Worm (Caenorhabditis elegans) whole organism, young adult: Measurements from ENCODE around the gene srw-1.

Experiments
- F10E7.11 ChIP-seq: sonication (generic microtip); optimal IDR thresholded peaks from 2 replicates; lab custom pipeline; 2017; ENCODE audit warnings: mild to moderate bottlenecking, missing genetic modification characterization, moderate library complexity, missing compliant biosample characterization
- F23B12.7 ChIP-seq: sonication (generic microtip); optimal IDR thresholded peaks from 2 replicates; lab custom pipeline; 2017; ENCODE audit warnings: missing genetic modification characterization, mild to moderate bottlenecking, missing compliant biosample characterization, antibody characterized with exemption, moderate library complexity; ENCODE audit not compliant: insufficient read depth
- F33H1.4 ChIP-seq: fragments of 200-800 bp; sonication (Bioruptor generic); IDR thresholded peaks from 2 replicates; pipeline ENCODE4 v1.3.6; 2022; ENCODE audit warnings: missing genetic modification reagents, missing genetic modification characterization, missing compliant biosample characterization
- F39B2.1 ChIP-seq: fragments of 200-800 bp; sonication (Bioruptor generic); IDR thresholded peaks from 2 replicates; pipeline ENCODE4 v1.3.6; 2022; ENCODE audit warnings: missing genetic modification reagents, missing genetic modification characterization, missing compliant biosample characterization
- F57C9.4 ChIP-seq: sonication (generic microtip); optimal IDR thresholded peaks from 2 replicates; lab custom pipeline; 2017; ENCODE audit warnings: mild to moderate bottlenecking, missing genetic modification characterization, missing compliant biosample characterization
- Y53G8AR.9 ChIP-seq: fragments of 200-800 bp; sonication (Bioruptor generic); conservative IDR thresholded peaks from 2 replicates; pipeline ENCODE4 v1.3.6; 2022; ENCODE audit warnings: missing genetic modification reagents, missing genetic modification characterization, missing compliant biosample characterization
- Y67H2A.10 ChIP-seq: fragments of 200-800 bp; sonication (Bioruptor generic); conservative IDR thresholded peaks from 2 replicates; pipeline ENCODE4 v1.3.6; 2022; ENCODE audit warnings: missing genetic modification reagents, missing genetic modification characterization, missing compliant biosample characterization
- atf-7 ChIP-seq: sonication (generic microtip); optimal IDR thresholded peaks from 2 replicates; lab custom pipeline; 2017; ENCODE audit warnings: mild to moderate bottlenecking, missing genetic modification characterization, missing compliant biosample characterization
- attf-3 ChIP-seq: fragments of 200-800 bp; sonication (Bioruptor generic); conservative IDR thresholded peaks from 2 replicates; pipeline ENCODE4 v1.3.6; 2022; ENCODE audit warnings: missing genetic modification reagents, missing genetic modification characterization, missing compliant biosample characterization
- attf-5 ChIP-seq: fragments of 200-800 bp; sonication (Bioruptor generic); optimal IDR thresholded peaks from 2 replicates; lab custom pipeline; 2018; ENCODE audit warnings: mild to moderate bottlenecking, missing genetic modification characterization, missing compliant biosample characterization
- cebp-1 ChIP-seq, 2 experiments: fragments of 200-800 bp in 1 of 2; sonication (Bioruptor generic) in 1 of 2; sonication (generic microtip) in 1 of 2; IDR thresholded peaks in 1 of 2; optimal IDR thresholded peaks in 1 of 2; 2 replicates each; pipeline versions ENCODE4 v1.3.6 to Lab custom; 2017 to 2022; ENCODE audit warnings: missing compliant biosample characterization in 2 of 2, missing genetic modification characterization in 2 of 2, mild to moderate bottlenecking in 1 of 2, missing genetic modification reagents in 1 of 2, moderate library complexity in 1 of 2
- cebp-2 ChIP-seq: fragments of 200-800 bp; sonication (Bioruptor generic); IDR thresholded peaks from 2 replicates; pipeline ENCODE4 v1.3.6; 2022; ENCODE audit warnings: missing genetic modification characterization, missing compliant biosample characterization
- ceh-27 ChIP-seq: fragments of 200-800 bp; sonication (Bioruptor generic); optimal IDR thresholded peaks from 2 replicates; lab custom pipeline; 2018; ENCODE audit warnings: mild to moderate bottlenecking, missing genetic modification characterization, moderate library complexity, missing compliant biosample characterization
- chd-7 ChIP-seq: sonication (generic microtip); optimal IDR thresholded peaks from 2 replicates; lab custom pipeline; 2016; ENCODE audit warnings: mild to moderate bottlenecking, missing genetic modification characterization, moderate library complexity, missing compliant biosample characterization
- egl-18 ChIP-seq: fragments of 200-800 bp; sonication (Bioruptor generic); IDR thresholded peaks from 2 replicates; pipeline ENCODE4 v1.3.6; 2022; ENCODE audit warnings: missing genetic modification reagents, missing genetic modification characterization, missing compliant biosample characterization
- ets-4 ChIP-seq: fragments of 200-800 bp; sonication (Bioruptor generic); optimal IDR thresholded peaks from 2 replicates; lab custom pipeline; 2018; ENCODE audit warnings: mild to moderate bottlenecking, missing genetic modification characterization, missing compliant biosample characterization
- gei-17 ChIP-seq: fragments of 200-800 bp; sonication (Bioruptor generic); optimal IDR thresholded peaks from 2 replicates; lab custom pipeline; 2018; ENCODE audit warnings: mild to moderate bottlenecking, missing genetic modification characterization, missing compliant biosample characterization
- him-1 ChIP-seq: sonication (generic microtip); optimal IDR thresholded peaks from 2 replicates; lab custom pipeline; 2016; ENCODE audit warnings: missing genotype, missing genetic modification reagents, missing genetic modification characterization, missing compliant biosample characterization
- hlh-12 ChIP-seq: sonication (generic microtip); optimal IDR thresholded peaks from 2 replicates; lab custom pipeline; 2016; ENCODE audit warnings: missing genetic modification characterization, missing compliant biosample characterization
- hmg-1.2 ChIP-seq: fragments of 200-800 bp; sonication (Bioruptor generic); IDR thresholded peaks from 2 replicates; pipeline ENCODE4 v1.3.6; 2022; ENCODE audit warnings: missing genetic modification reagents, missing genetic modification characterization, missing compliant biosample characterization
- lag-1 ChIP-seq: fragments of 200-800 bp; sonication (Bioruptor generic); IDR thresholded peaks from 2 replicates; pipeline ENCODE4 v1.3.6; 2022; ENCODE audit warnings: missing genetic modification reagents, missing genetic modification characterization, missing compliant biosample characterization
- let-607 ChIP-seq, 2 experiments: fragments of 200-800 bp in 1 of 2; sonication (Bioruptor generic) in 1 of 2; sonication (generic microtip) in 1 of 2; optimal IDR thresholded peaks; 2 replicates each; lab custom pipeline; 2016 to 2018; ENCODE audit warnings: mild to moderate bottlenecking in 2 of 2, missing compliant biosample characterization in 2 of 2, missing genetic modification characterization in 2 of 2, moderate library complexity in 2 of 2, missing genotype in 1 of 2
- lin-40 ChIP-seq: sonication (generic microtip); optimal IDR thresholded peaks from 2 replicates; lab custom pipeline; 2016; ENCODE audit warnings: missing genetic modification characterization, mild to moderate bottlenecking, missing compliant biosample characterization, missing genotype, missing genetic modification reagents
- lir-1 ChIP-seq: fragments of 200-800 bp; sonication (Bioruptor generic); conservative IDR thresholded peaks from 2 replicates; pipeline ENCODE4 v1.3.6; 2022; ENCODE audit warnings: missing genetic modification reagents, missing genetic modification characterization, missing compliant biosample characterization
- madf-10 ChIP-seq: sonication (generic microtip); optimal IDR thresholded peaks from 2 replicates; lab custom pipeline; 2016; ENCODE audit warnings: mild to moderate bottlenecking, missing genetic modification characterization, missing compliant biosample characterization
- mel-28 ChIP-seq: sonication (generic microtip); optimal IDR thresholded peaks from 2 replicates; lab custom pipeline; 2016; ENCODE audit warnings: borderline replicate concordance, mild to moderate bottlenecking, missing genetic modification characterization, missing compliant biosample characterization
- nfya-1 ChIP-seq: sonication (generic microtip); optimal IDR thresholded peaks from 2 replicates; lab custom pipeline; 2017; ENCODE audit warnings: antibody characterized with exemption, missing compliant biosample characterization, missing genetic modification characterization, borderline replicate concordance; ENCODE audit not compliant: insufficient read depth
- nfyb-1 ChIP-seq: fragments of 200-800 bp; sonication (Bioruptor generic); IDR thresholded peaks from 2 replicates; pipeline ENCODE4 v1.3.6; 2022; ENCODE audit warnings: missing genetic modification reagents, missing genetic modification characterization, missing compliant biosample characterization
- nhr-179 ChIP-seq: sonication (generic microtip); optimal IDR thresholded peaks from 2 replicates; lab custom pipeline; 2016; ENCODE audit warnings: mild to moderate bottlenecking, missing genetic modification characterization, missing compliant biosample characterization
- nhr-27 ChIP-seq: fragments of 200-800 bp; sonication (Bioruptor generic); optimal IDR thresholded peaks from 2 replicates; lab custom pipeline; 2018; ENCODE audit warnings: mild to moderate bottlenecking, missing genetic modification characterization, moderate library complexity, missing compliant biosample characterization
- nhr-80 ChIP-seq: sonication (generic microtip); optimal IDR thresholded peaks from 2 replicates; lab custom pipeline; 2016; ENCODE audit warnings: missing genetic modification characterization, missing compliant biosample characterization
- nhr-90 ChIP-seq: sonication (generic microtip); optimal IDR thresholded peaks from 2 replicates; lab custom pipeline; 2016; ENCODE audit warnings: missing genotype, mild to moderate bottlenecking, missing genetic modification characterization, missing compliant biosample characterization
- pha-4 ChIP-seq: fragments of 150-350 bp; sonication (generic microtip); optimal IDR thresholded peaks from 2 replicates; lab custom pipeline; 2014; ENCODE audit warnings: missing biosample characterization, missing genetic modification reagents, missing genetic modification characterization
- snpc-1.3 ChIP-seq: sonication (generic microtip); optimal IDR thresholded peaks from 2 replicates; lab custom pipeline; 2017; ENCODE audit warnings: missing genetic modification characterization, mild to moderate bottlenecking, missing compliant biosample characterization, antibody characterized with exemption, moderate library complexity, missing genotype, missing genetic modification reagents; ENCODE audit not compliant: insufficient read depth
- snpc-4 ChIP-seq, 5 experiments: fragments of 150-350 bp in 1 of 5; sonication (generic microtip) in 4 of 5; optimal IDR thresholded peaks; 2 replicates each; lab custom pipeline; 2014 to 2018; ENCODE audit warnings: missing genetic modification characterization in 5 of 5, missing biosample characterization in 3 of 5, antibody characterized with exemption in 2 of 5, mild to moderate bottlenecking in 2 of 5, missing compliant biosample characterization in 2 of 5, missing genotype in 2 of 5, moderate library complexity in 2 of 5, missing genetic modification reagents in 1 of 5
- sptf-2 ChIP-seq: fragments of 200-800 bp; sonication (Bioruptor generic); optimal IDR thresholded peaks from 2 replicates; lab custom pipeline; 2018; ENCODE audit warnings: mild to moderate bottlenecking, missing genetic modification characterization, missing compliant biosample characterization
- tbp1 ChIP-seq: fragments of 200-800 bp; sonication (Bioruptor generic); optimal IDR thresholded peaks from 2 replicates; lab custom pipeline; 2018; ENCODE audit warnings: mild to moderate bottlenecking, missing genetic modification characterization, missing compliant biosample characterization
- tlf-1 ChIP-seq: fragments of 200-800 bp; sonication (Bioruptor generic); optimal IDR thresholded peaks from 2 replicates; lab custom pipeline; 2018; ENCODE audit warnings: mild to moderate bottlenecking, missing genetic modification characterization, missing compliant biosample characterization
- xnd-1 ChIP-seq: sonication (generic microtip); optimal IDR thresholded peaks from 2 replicates; lab custom pipeline; 2016; ENCODE audit warnings: missing genotype, missing genetic modification reagents, missing genetic modification characterization, missing compliant biosample characterization
- zim-3 ChIP-seq: sonication (generic microtip); optimal IDR thresholded peaks from 2 replicates; lab custom pipeline; 2017; ENCODE audit warnings: mild to moderate bottlenecking, missing genetic modification characterization, moderate library complexity, missing compliant biosample characterization
- ztf-25 ChIP-seq: fragments of 200-800 bp; sonication (Bioruptor generic); IDR thresholded peaks from 2 replicates; pipeline ENCODE4 v1.3.6; 2022; ENCODE audit warnings: missing genetic modification reagents, missing genetic modification characterization, missing compliant biosample characterization
- ztf-26 ChIP-seq: sonication (generic microtip); optimal IDR thresholded peaks from 2 replicates; lab custom pipeline; 2017; ENCODE audit warnings: missing genetic modification characterization, missing compliant biosample characterization

srw-1 gene

ce11 chrV:15190903-15191302 is 7.2 kb upstream of the srw-1 start, which contains the start of gene Y75B12B.11 (continued):
- peak; percentile 97 for TF ChIP-seq chd-7
- TF ChIP-seq gei-17 (GFP tag; lab: Kevin White, UChicago) = peak; percentile 68
- peak; percentile 75 for TF ChIP-seq lir-1 (GFP tag; lab: Robert Waterston, UW)
- peak; percentile 95 for TF ChIP-seq tlf-1 (GFP tag; lab: Kevin White, UChicago)
- TF ChIP-seq snpc-4 (GFP tag; optimal IDR thresholded peaks at IDR 0.05; lab: Kevin White, UChicago) = peak; percentile 77
- peak; percentile 47 to 87 (median 82) for TF ChIP-seq snpc-4 (tag; optimal IDR thresholded peaks at IDR 0.05; lab: Kevin White, UChicago)
- peak; percentile 88 for TF ChIP-seq lin-40
- TF ChIP-seq him-1 (tag; lab: Kevin White, UChicago) = peak; percentile 87

- TF ChIP-seq snpc-1.3 (tag; lab: Kevin White, UChicago) = no peak
- TF ChIP-seq ztf-25 (GFP tag; lab: Robert Waterston, UW) = no peak
- no peak for TF ChIP-seq Y53G8AR.9 (GFP tag; lab: Robert Waterston, UW)
- no peak for TF ChIP-seq chd-7
Observed at ce11 chrV:15191971-15192370, 6.1 kb upstream of the srw-1 start.

- no peak for TF ChIP-seq Y67H2A.10 (GFP tag; lab: Robert Waterston, UW)
- TF ChIP-seq attf-3 (GFP tag; lab: Robert Waterston, UW) = no peak
- TF ChIP-seq lin-40 = no peak
- no peak for TF ChIP-seq ztf-26 (tag; lab: Kevin White, UChicago)
- no peak for TF ChIP-seq F10E7.11 (tag; lab: Kevin White, UChicago)
- no peak for TF ChIP-seq atf-7 (tag; lab: Kevin White, UChicago)
- TF ChIP-seq zim-3 (tag; lab: Kevin White, UChicago) = no peak
- TF ChIP-seq nfyb-1 = 0 out of 2 replicates have a peak, but pooled peaks have one; percentile 44
- TF ChIP-seq lag-1 (GFP tag; lab: Robert Waterston, UW) = no peak
- no peak for TF ChIP-seq F23B12.7 (tag; lab: Kevin White, UChicago)
- TF ChIP-seq F33H1.4 (GFP tag; lab: Robert Waterston, UW) = no peak
- TF ChIP-seq Y53G8AR.9 (GFP tag; lab: Robert Waterston, UW) = no peak
- peak; percentile 25 for TF ChIP-seq ets-4 (GFP tag; lab: Kevin White, UChicago)
- TF ChIP-seq hmg-1.2 (GFP tag; lab: Robert Waterston, UW) = peak; percentile 11; the same call in 1 of the 2 replicates
- TF ChIP-seq nfya-1 = no peak
- no peak for TF ChIP-seq nhr-179
- TF ChIP-seq mel-28 = no peak
- no peak for TF ChIP-seq ceh-27 (GFP tag; lab: Kevin White, UChicago)
- no peak for TF ChIP-seq sptf-2 (GFP tag; lab: Kevin White, UChicago)
- TF ChIP-seq pha-4 (tag; lab: Kevin White, UChicago) = no peak
- no peak for TF ChIP-seq madf-10
- TF ChIP-seq nhr-80 (tag; lab: Kevin White, UChicago) = peak; percentile 80
- TF ChIP-seq egl-18 = no peak
- peak; percentile 21 for TF ChIP-seq nhr-90
- no peak for TF ChIP-seq tbp1 (GFP tag; lab: Kevin White, UChicago)
- TF ChIP-seq cebp-2 (GFP tag; lab: Robert Waterston, UW) = no peak
- no peak for TF ChIP-seq F57C9.4 (tag; lab: Kevin White, UChicago)
- TF ChIP-seq xnd-1 (tag; lab: Kevin White, UChicago) = no peak
- no peak for TF ChIP-seq snpc-4 (GFP tag; optimal IDR thresholded peaks at IDR 0.05; lab: Kevin White, UChicago)
- TF ChIP-seq snpc-4 (tag; optimal IDR thresholded peaks at IDR 0.05; lab: Kevin White, UChicago) = no peak
- no peak for TF ChIP-seq F39B2.1 (GFP tag; lab: Robert Waterston, UW)
- no peak for TF ChIP-seq nhr-27 (tag; lab: Kevin White, UChicago)
- TF ChIP-seq let-607 (tag; optimal IDR thresholded peaks at IDR 0.05; lab: Kevin White, UChicago) = peak; percentile 12 to 14
- TF ChIP-seq him-1 (tag; lab: Kevin White, UChicago) = no peak
- no peak for TF ChIP-seq cebp-1 (GFP tag; IDR thresholded peaks at IDR 0.05; lab: Robert Waterston, UW)
- peak; percentile 14 for TF ChIP-seq cebp-1 (tag; optimal IDR thresholded peaks at IDR 0.05; lab: Kevin White, UChicago)
- TF ChIP-seq hlh-12 (tag; lab: Kevin White, UChicago) = no peak
- peak; percentile 5 for TF ChIP-seq attf-5 (GFP tag; lab: Kevin White, UChicago)
Observed at ce11 chrV:15192377-15192776, 5.7 kb upstream of the srw-1 start, which contains the start of gene plc-2. TSS of gene plc-2 (plus strand) at chrV:15192572.
